Worm (Caenorhabditis elegans) whole organism, L4 larva: Measurements from ENCODE around the gene ZK1010.4.

Experiments used
- D1046.2 ChIP-seq: fragments of 200-800 bp; sonication (Bioruptor generic); IDR thresholded peaks from 2 replicates; pipeline ENCODE4 v1.3.6; 2022; ENCODE audit warnings: missing genetic modification characterization, missing compliant biosample characterization
- F10B5.3 ChIP-seq: sonication (generic microtip); optimal IDR thresholded peaks from 2 replicates; lab custom pipeline; 2016; ENCODE audit warnings: mild to moderate bottlenecking, missing genetic modification characterization, missing compliant biosample characterization
- F26F4.8 ChIP-seq: fragments of 200-800 bp; sonication (Bioruptor generic); conservative IDR thresholded peaks from 2 replicates; pipeline ENCODE4 v1.3.6; 2022; ENCODE audit warnings: missing genetic modification characterization, missing compliant biosample characterization
- F44E2.7 ChIP-seq: fragments of 200-800 bp; sonication (Bioruptor generic); IDR thresholded peaks from 2 replicates; pipeline ENCODE4 v2.1.2; 2022; ENCODE audit warnings: missing genetic modification characterization, missing compliant biosample characterization
- F49E8.2 ChIP-seq: sonication (generic microtip); optimal IDR thresholded peaks from 2 replicates; lab custom pipeline; 2016; ENCODE audit warnings: missing compliant biosample characterization, mild to moderate bottlenecking, missing genetic modification characterization, borderline replicate concordance
- R02D3.7 ChIP-seq: fragments of 150-350 bp; sonication (generic microtip); optimal IDR thresholded peaks from 3 replicates; lab custom pipeline; 2014; ENCODE audit warnings: missing biosample characterization, missing genetic modification characterization
- T20F7.1 ChIP-seq: fragments of 200-800 bp; sonication (Bioruptor generic); optimal IDR thresholded peaks from 2 replicates; lab custom pipeline; 2018; ENCODE audit warnings: mild to moderate bottlenecking, missing genetic modification characterization, missing compliant biosample characterization
- Y75B8A.6 ChIP-seq: fragments of 200-800 bp; sonication (Bioruptor generic); IDR thresholded peaks from 2 replicates; pipeline ENCODE4 v1.3.6; 2022; ENCODE audit warnings: missing genetic modification reagents, missing genetic modification characterization, missing compliant biosample characterization
- aha-1 ChIP-seq: fragments of 150-350 bp; peaks from one replicate; lab custom pipeline; 2014; ENCODE audit warnings: missing biosample characterization, missing genetic modification characterization
- cey-2 ChIP-seq: sonication (generic microtip); optimal IDR thresholded peaks from 3 replicates; lab custom pipeline; 2017; ENCODE audit warnings: missing genetic modification characterization, mild to moderate bottlenecking, missing compliant biosample characterization, antibody characterized with exemption, borderline replicate concordance; ENCODE audit not compliant: insufficient read depth
- ctbp-1 ChIP-seq: fragments of 200-800 bp; sonication (Bioruptor generic); IDR thresholded peaks from 2 replicates; pipeline ENCODE4 v1.3.6; 2022; ENCODE audit warnings: missing genetic modification reagents, missing genetic modification characterization, missing compliant biosample characterization
- daf-16 ChIP-seq, 3 experiments: sonication (generic microtip); optimal IDR thresholded peaks; 2 replicates each; lab custom pipeline; 2016 to 2017; ENCODE audit warnings: missing genetic modification characterization in 3 of 3, missing genetic modification reagents in 3 of 3, mild to moderate bottlenecking in 2 of 3, missing compliant biosample characterization in 2 of 3, missing biosample characterization in 1 of 3, moderate library complexity in 1 of 3
- daf-19 ChIP-seq: fragments of 200-800 bp; sonication (Bioruptor generic); conservative IDR thresholded peaks from 2 replicates; pipeline ENCODE4 v1.3.6; 2022; ENCODE audit warnings: missing genetic modification characterization, missing compliant biosample characterization
- dmd-9 ChIP-seq: fragments of 200-800 bp; sonication (Bioruptor generic); IDR thresholded peaks from 2 replicates; pipeline ENCODE4 v1.3.6; 2022; ENCODE audit warnings: missing genetic modification reagents, missing genetic modification characterization, missing compliant biosample characterization
- fos-1 ChIP-seq: fragments of 150-350 bp; optimal IDR thresholded peaks from 2 replicates; lab custom pipeline; 2014; ENCODE audit warnings: missing biosample characterization, missing genetic modification characterization
- jun-1 ChIP-seq: fragments of 150-350 bp; optimal IDR thresholded peaks from 2 replicates; lab custom pipeline; 2014; ENCODE audit warnings: missing biosample characterization, missing genetic modification reagents, missing genetic modification characterization
- lir-3 ChIP-seq: sonication (generic microtip); optimal IDR thresholded peaks from 2 replicates; lab custom pipeline; 2016; ENCODE audit warnings: mild to moderate bottlenecking, missing genetic modification characterization, missing compliant biosample characterization
- lsy-2 ChIP-seq, 2 experiments: fragments of 150-350 bp in 1 of 2; sonication (generic microtip) in 1 of 2; optimal IDR thresholded peaks; 2 replicates each; lab custom pipeline; 2014 to 2017; ENCODE audit warnings: missing biosample characterization in 2 of 2, missing genetic modification characterization in 2 of 2
- mxl-2 ChIP-seq: fragments of 200-800 bp; sonication (Bioruptor generic); conservative IDR thresholded peaks from 2 replicates; pipeline ENCODE4 v1.3.6; 2022; ENCODE audit warnings: missing genetic modification reagents, missing genetic modification characterization, missing compliant biosample characterization
- nhr-102 ChIP-seq: sonication (generic microtip); optimal IDR thresholded peaks from 2 replicates; lab custom pipeline; 2016; ENCODE audit warnings: mild to moderate bottlenecking, missing genetic modification characterization, moderate library complexity, missing compliant biosample characterization
- nhr-111 ChIP-seq: fragments of 200-800 bp; sonication (Bioruptor generic); optimal IDR thresholded peaks from 2 replicates; lab custom pipeline; 2018; ENCODE audit warnings: mild to moderate bottlenecking, missing genetic modification characterization, missing compliant biosample characterization
- nhr-28 ChIP-seq: fragments of 150-350 bp; optimal IDR thresholded peaks from 2 replicates; lab custom pipeline; 2014; ENCODE audit warnings: missing biosample characterization, missing genetic modification characterization
- nhr-76 ChIP-seq: fragments of 150-350 bp; optimal IDR thresholded peaks from 2 replicates; lab custom pipeline; 2014; ENCODE audit warnings: missing biosample characterization, missing genetic modification characterization
- pqm-1 ChIP-seq: sonication (generic microtip); optimal IDR thresholded peaks from 2 replicates; lab custom pipeline; 2017; ENCODE audit warnings: missing biosample characterization, missing genetic modification characterization
- sdz-12 ChIP-seq: fragments of 200-800 bp; sonication (Bioruptor generic); optimal IDR thresholded peaks from 2 replicates; lab custom pipeline; 2018; ENCODE audit warnings: mild to moderate bottlenecking, missing genetic modification characterization, missing compliant biosample characterization
- snpc-1.2 ChIP-seq: fragments of 200-800 bp; sonication (Bioruptor generic); IDR thresholded peaks from 2 replicates; pipeline ENCODE4 v1.3.6; 2022; ENCODE audit warnings: missing genetic modification reagents, missing genetic modification characterization, missing compliant biosample characterization
- spr-1 ChIP-seq: sonication (generic microtip); optimal IDR thresholded peaks from 2 replicates; lab custom pipeline; 2016; ENCODE audit warnings: mild to moderate bottlenecking, missing genetic modification characterization, missing compliant biosample characterization
- spr-3 ChIP-seq: fragments of 200-800 bp; sonication (Bioruptor generic); optimal IDR thresholded peaks from 2 replicates; lab custom pipeline; 2018; ENCODE audit warnings: mild to moderate bottlenecking, missing genetic modification characterization, missing compliant biosample characterization
- tra-1 ChIP-seq: fragments of 200-800 bp; sonication (Bioruptor generic); IDR thresholded peaks from 2 replicates; pipeline ENCODE4 v1.3.6; 2022; ENCODE audit warnings: missing genetic modification reagents, missing genetic modification characterization, missing compliant biosample characterization
- unc-130 ChIP-seq: sonication (generic microtip); optimal IDR thresholded peaks from 2 replicates; lab custom pipeline; 2016; ENCODE audit warnings: missing genetic modification reagents, missing genetic modification characterization, missing compliant biosample characterization
- zag-1 ChIP-seq: fragments of 150-350 bp; optimal IDR thresholded peaks from 2 replicates; lab custom pipeline; 2014; ENCODE audit warnings: missing biosample characterization, missing genetic modification characterization
- zfp-3 ChIP-seq: fragments of 200-800 bp; sonication (Bioruptor generic); conservative IDR thresholded peaks from 2 replicates; pipeline ENCODE4 v1.3.6; 2022; ENCODE audit warnings: missing genetic modification reagents, missing genetic modification characterization, missing compliant biosample characterization

ZK1010.4 gene

ce11 chrIII:13024281-13024680, 43.4 kb downstream of the ZK1010.4 start, which contains the start of gene cyp-13A12:
cyp-13A12 (plus strand) TSS chrIII:13024547.
- TF ChIP-seq sdz-12 (GFP tag; lab: Kevin White, UChicago) (no peak), daf-16 (GFP tag; optimal IDR thresholded peaks at IDR 0.05; lab: Kevin White, UChicago) (no peak), daf-16 (tag; optimal IDR thresholded peaks at IDR 0.05; lab: Kevin White, UChicago) (peak; percentile 52), lsy-2 (tag; optimal IDR thresholded peaks at IDR 0.05; lab: Kevin White, UChicago) (no peak), T20F7.1 (GFP tag; lab: Kevin White, UChicago) (no peak), F44E2.7 (GFP tag; lab: Robert Waterston, UW) (no peak), pqm-1 (peak; percentile 49), nhr-102 (peak; percentile 95), nhr-28 (peak; percentile 46), cey-2 (tag; lab: Kevin White, UChicago) (no peak), mxl-2 (GFP tag; lab: Robert Waterston, UW) (no peak)

- TF ChIP-seq F26F4.8 (GFP tag; lab: Robert Waterston, UW) (0 out of 2 replicates have a peak, but pooled peaks have one; percentile 58), spr-1 (no peak)
Measured at ce11 chrIII:13027949-13028348, 47.1 kb downstream of the ZK1010.4 start.

ce11 chrIII:13029608-13030007, 48.7 kb downstream of the ZK1010.4 start, which contains the start of gene F14F7.4:
F14F7.4 (minus strand) TSS chrIII:13029708.
- no peak for TF ChIP-seq daf-19 (GFP tag; lab: Robert Waterston, UW)
- no peak for TF ChIP-seq nhr-76 (tag; lab: Kevin White, UChicago)
- TF ChIP-seq fos-1 (tag; lab: Kevin White, UChicago), result no peak
- no peak for TF ChIP-seq zfp-3
- TF ChIP-seq lir-3 (tag; lab: Kevin White, UChicago), result no peak
- TF ChIP-seq tra-1 (GFP tag; lab: Robert Waterston, UW), result no peak
- no peak for TF ChIP-seq F49E8.2 (tag; lab: Kevin White, UChicago)
- no peak for TF ChIP-seq F10B5.3 (tag; lab: Kevin White, UChicago)
- TF ChIP-seq jun-1 (tag; lab: Kevin White, UChicago), result no peak
- no peak for TF ChIP-seq D1046.2
- TF ChIP-seq zag-1 (tag; lab: Kevin White, UChicago), result no peak
- no peak for TF ChIP-seq unc-130 (GFP tag; lab: Kevin White, UChicago)
- TF ChIP-seq dmd-9 (GFP tag; lab: Robert Waterston, UW), result no peak

- TF ChIP-seq aha-1 (tag; lab: Kevin White, UChicago), result peak; percentile 91
- no peak for TF ChIP-seq nhr-76 (tag; lab: Kevin White, UChicago)
Measured at ce11 chrIII:13030551-13030950, 49.7 kb downstream of the ZK1010.4 start, which contains the start of gene F14F7.7. F14F7.7 (plus strand) TSS chrIII:13030904.

ce11 chrIII:13031701-13032100, 50.8 kb downstream of the ZK1010.4 start, which contains the start of gene F14F7.5:
F14F7.5 (plus strand) TSS chrIII:13032001.
- TF ChIP-seq spr-3 (GFP tag; lab: Kevin White, UChicago), result no peak
- no peak for TF ChIP-seq R02D3.7 (tag; lab: Kevin White, UChicago)
- TF ChIP-seq Y75B8A.6 (GFP tag; lab: Robert Waterston, UW), result no peak
- TF ChIP-seq ctbp-1 (GFP tag; lab: Robert Waterston, UW), result no peak
- TF ChIP-seq nhr-111 (GFP tag; lab: Kevin White, UChicago), result no peak
- TF ChIP-seq snpc-1.2 (GFP tag; lab: Robert Waterston, UW), result no peak
